Fruit fly (Drosophila melanogaster) whole organism, pupa: ENCODE data around the gene CG12592.

ENCODE experiments used
- CG10348 ChIP-seq: fragments of 200-800 bp; sonication (Bioruptor generic); IDR thresholded peaks from 2 replicates; pipeline ENCODE4 v1.3.6; 2022; ENCODE audit warnings: missing biosample characterization, missing genetic modification characterization
- CG15710 ChIP-seq: fragments of 200-800 bp; sonication (Bioruptor generic); optimal IDR thresholded peaks from 2 replicates; lab custom pipeline; 2018; ENCODE audit warnings: missing biosample characterization, mild to moderate bottlenecking, missing genetic modification characterization, moderate library complexity
- CG17806 ChIP-seq: fragments of 200-800 bp; sonication (Bioruptor generic); optimal IDR thresholded peaks from 2 replicates; lab custom pipeline; 2018; ENCODE audit warnings: missing biosample characterization, mild to moderate bottlenecking, missing genetic modification characterization, moderate library complexity
- Pif1B ChIP-seq: fragments of 200-800 bp; sonication (Bioruptor generic); optimal IDR thresholded peaks from 3 replicates; lab custom pipeline; 2016; ENCODE audit warnings: missing biosample characterization, missing genetic modification characterization

DNA sequence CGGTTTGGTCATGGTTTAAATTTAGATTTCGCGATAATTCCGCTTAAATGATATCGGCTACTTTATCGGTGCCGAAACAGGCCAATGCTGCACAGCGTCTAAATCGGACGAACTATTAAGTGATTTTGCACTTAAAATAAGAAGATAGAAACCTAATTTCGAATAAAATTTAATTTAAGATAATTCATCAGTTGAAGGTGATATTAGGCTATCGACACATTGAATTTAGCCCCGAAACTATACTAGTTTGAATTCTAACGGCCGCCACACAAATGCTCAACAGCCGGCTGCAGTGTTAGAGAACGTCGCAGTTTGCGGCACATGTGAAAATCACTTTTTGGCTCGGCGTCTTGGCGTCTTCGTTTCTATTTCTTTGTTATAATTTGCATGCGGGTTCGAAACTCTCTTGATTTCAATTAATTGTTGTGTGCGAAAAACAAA lies 5.3 kb upstream of the CG12592 start, which contains the start of gene sle:
- TF ChIP-seq CG17806 (tag; lab: Kevin White, UChicago) (peak; percentile 28), Pif1B (no peak), CG15710 (tag; lab: Kevin White, UChicago) (peak; percentile 17), CG10348 (no peak)
